Worm (Caenorhabditis elegans): Measurements from ENCODE around the gene C41H7.2.

- no peak for TF ChIP-seq vab-7 (GFP tag; IDR thresholded peaks at IDR 0.05)
- no peak for TF ChIP-seq pqm-1 (tag; optimal IDR thresholded peaks at IDR 0.05)
- no peak for TF ChIP-seq F10B5.3 (tag; optimal IDR thresholded peaks at IDR 0.05)
- no peak for TF ChIP-seq ceh-82 (tag; optimal IDR thresholded peaks at IDR 0.05)
- TF ChIP-seq zag-1 (tag; optimal IDR thresholded peaks at IDR 0.05): no peak
- no peak for TF ChIP-seq egl-27 (tag; optimal IDR thresholded peaks at IDR 0.05)
- TF ChIP-seq nhr-76 (tag; optimal IDR thresholded peaks at IDR 0.05): no peak
- no peak for TF ChIP-seq attf-4 (tag; optimal IDR thresholded peaks at IDR 0.05)
- no peak for TF ChIP-seq spr-3 (GFP tag; optimal IDR thresholded peaks at IDR 0.05)
- TF ChIP-seq unc-39 (tag; optimal IDR thresholded peaks at IDR 0.05): no peak
- TF ChIP-seq lsy-2 (tag; optimal IDR thresholded peaks at IDR 0.05): no peak
- TF ChIP-seq nhr-48 (tag; optimal IDR thresholded peaks at IDR 0.05): no peak
- TF ChIP-seq rbr-2 (tag; optimal IDR thresholded peaks at IDR 0.05): no peak
- TF ChIP-seq unc-62 (GFP tag; optimal IDR thresholded peaks at IDR 0.05 in 1 of 2): no peak
- no peak for TF ChIP-seq unc-62 (tag; optimal IDR thresholded peaks at IDR 0.05)
These were observed 21.7 kb downstream of the C41H7.2 start for ce11 chrII:3036344-3036743.

Measured in whole organism, L4 larva.